Fruit fly (Drosophila melanogaster): Measurements from ENCODE around the gene CG31211.

The CG31211 gene

dm6 chr3R:11945450-11946317, 3.8 kb upstream of the CG31211 start (continued):
- peak in 1 of 2 experiments; percentile 53 for TF ChIP-seq salr (GFP tag; optimal IDR thresholded peaks at IDR 0.05)
- peak; percentile 39 for TF ChIP-seq CG6276 (GFP tag; optimal IDR thresholded peaks at IDR 0.05)
- no peak for TF ChIP-seq topi (GFP tag; optimal IDR thresholded peaks at IDR 0.05)
- peak; percentile 24 for TF ChIP-seq CG6808 (GFP tag; optimal IDR thresholded peaks at IDR 0.05)
- TF ChIP-seq Ets96B (tag; optimal IDR thresholded peaks at IDR 0.05) = peak; percentile 14
- TF ChIP-seq CG32006 (GFP tag; optimal IDR thresholded peaks at IDR 0.05) = peak; percentile 64
- TF ChIP-seq cyc (GFP tag; optimal IDR thresholded peaks at IDR 0.05) = no peak

dm6 chr3R:11947079-11947869, 2.2 kb upstream of the CG31211 start:
- TF ChIP-seq CG11902 (GFP tag; optimal IDR thresholded peaks at IDR 0.05) = peak; percentile 50
- TF ChIP-seq CG9139 (GFP tag; optimal IDR thresholded peaks at IDR 0.05) = no peak
- peak; percentile 77 for TF ChIP-seq Sox14 (GFP tag; optimal IDR thresholded peaks at IDR 0.05)
- peak; percentile 68 for TF ChIP-seq CG34406 (GFP tag; optimal IDR thresholded peaks at IDR 0.05)
- peak; percentile 60 for TF ChIP-seq CG7368 (GFP tag; optimal IDR thresholded peaks at IDR 0.05)
- peak; percentile 3 for TF ChIP-seq Eip93F (GFP tag; optimal IDR thresholded peaks at IDR 0.05)
- peak; percentile 16 for TF ChIP-seq CG6276 (GFP tag; optimal IDR thresholded peaks at IDR 0.05)
- peak; percentile 39 for TF ChIP-seq Sox15 (GFP tag; optimal IDR thresholded peaks at IDR 0.05)
- TF ChIP-seq Gug (GFP tag; IDR thresholded peaks at IDR 0.05) = no peak
- TF ChIP-seq Lpt (GFP tag; optimal IDR thresholded peaks at IDR 0.05) = no peak
- peak; percentile 48 for TF ChIP-seq dsx (GFP tag; optimal IDR thresholded peaks at IDR 0.05; ENCODE audit: poor library complexity, severe bottlenecking)
- TF ChIP-seq CG8119 (GFP tag; IDR thresholded peaks at IDR 0.05) = peak; percentile 41; the same call in 2 of the 3 replicates
- TF ChIP-seq CG10631 (GFP tag; optimal IDR thresholded peaks at IDR 0.05) = peak; percentile 59
- TF ChIP-seq CG6854 (GFP tag; optimal IDR thresholded peaks at IDR 0.05) = no peak
- TF ChIP-seq CG11762 (GFP tag; optimal IDR thresholded peaks at IDR 0.05; ENCODE audit: insufficient read depth) = peak; percentile 33
- TF ChIP-seq CG4318 (GFP tag; optimal IDR thresholded peaks at IDR 0.05) = peak; percentile 30
- TF ChIP-seq Smox (GFP tag; optimal IDR thresholded peaks at IDR 0.05) = peak; percentile 75
- peak; percentile 87 for TF ChIP-seq Hr39 (GFP tag; optimal IDR thresholded peaks at IDR 0.05)
- TF ChIP-seq CG15336 (GFP tag; IDR thresholded peaks at IDR 0.05) = peak; percentile 60
- peak; percentile 37 to 70 for TF ChIP-seq ss (GFP tag; optimal IDR thresholded peaks at IDR 0.05)
- peak; percentile 69 for TF ChIP-seq CG6792 (GFP tag; optimal IDR thresholded peaks at IDR 0.05)
- peak; percentile 64 for TF ChIP-seq Ets21C (GFP tag; optimal IDR thresholded peaks at IDR 0.05)
- peak; percentile 65 for TF ChIP-seq CG1621 (tag; optimal IDR thresholded peaks at IDR 0.05)
- peak; percentile 67 for TF ChIP-seq CG32006 (GFP tag; optimal IDR thresholded peaks at IDR 0.05)
- no peak for TF ChIP-seq Blimp-1 (GFP tag; optimal IDR thresholded peaks at IDR 0.05)
- peak; percentile 21 to 45 for TF ChIP-seq salr (GFP tag; optimal IDR thresholded peaks at IDR 0.05)
- TF ChIP-seq CG6163 (GFP tag; IDR thresholded peaks at IDR 0.05) = peak; percentile 72
- TF ChIP-seq CG11294 (GFP tag; IDR thresholded peaks at IDR 0.05) = no peak
- TF ChIP-seq CG3032 (tag; optimal IDR thresholded peaks at IDR 0.05) = peak; percentile 53
- TF ChIP-seq fd85E (GFP tag; optimal IDR thresholded peaks at IDR 0.05) = no peak
- peak; percentile 63 for TF ChIP-seq acj6 (GFP tag; optimal IDR thresholded peaks at IDR 0.05)
- TF ChIP-seq OdsH (GFP tag; optimal IDR thresholded peaks at IDR 0.05) = peak; percentile 63
- peak; percentile 74 for TF ChIP-seq eg (GFP tag; IDR thresholded peaks at IDR 0.05)
- TF ChIP-seq CG10669 (GFP tag; optimal IDR thresholded peaks at IDR 0.05) = peak; percentile 62
- TF ChIP-seq CG31627 (GFP tag; optimal IDR thresholded peaks at IDR 0.05) = peak; percentile 85
- peak; percentile 57 for TF ChIP-seq CG6808 (GFP tag; optimal IDR thresholded peaks at IDR 0.05)
- TF ChIP-seq vri (GFP tag; optimal IDR thresholded peaks at IDR 0.05) = peak; percentile 53
- TF ChIP-seq CG8319 (GFP tag; optimal IDR thresholded peaks at IDR 0.05) = no peak
- peak; percentile 55 for TF ChIP-seq CG8632 (GFP tag; optimal IDR thresholded peaks at IDR 0.05)
- no peak for TF ChIP-seq CG16779 (tag; optimal IDR thresholded peaks at IDR 0.05)
- peak; percentile 84 for TF ChIP-seq Met (GFP tag; optimal IDR thresholded peaks at IDR 0.05)
- peak; percentile 65 for TF ChIP-seq pdm3 (GFP tag; optimal IDR thresholded peaks at IDR 0.05)

All from whole organism, prepupa.